Worm (Caenorhabditis elegans): ENCODE measurements around the gene F54F2.9.

Gene F54F2.9

ce11 chrIII:8801352-8801863, 25.6 kb downstream of the F54F2.9 start:
- no peak for TF ChIP-seq mls-2 (tag; optimal IDR thresholded peaks at IDR 0.05)
- TF ChIP-seq zip-8 (tag; optimal IDR thresholded peaks at IDR 0.05) = no peak
- TF ChIP-seq ceh-43 (GFP tag; optimal IDR thresholded peaks at IDR 0.05) = no peak
- TF ChIP-seq blmp-1 (tag; optimal IDR thresholded peaks at IDR 0.05) = peak; percentile 31
- TF ChIP-seq unc-62 (GFP tag; optimal IDR thresholded peaks at IDR 0.05) = no peak

DNA sequence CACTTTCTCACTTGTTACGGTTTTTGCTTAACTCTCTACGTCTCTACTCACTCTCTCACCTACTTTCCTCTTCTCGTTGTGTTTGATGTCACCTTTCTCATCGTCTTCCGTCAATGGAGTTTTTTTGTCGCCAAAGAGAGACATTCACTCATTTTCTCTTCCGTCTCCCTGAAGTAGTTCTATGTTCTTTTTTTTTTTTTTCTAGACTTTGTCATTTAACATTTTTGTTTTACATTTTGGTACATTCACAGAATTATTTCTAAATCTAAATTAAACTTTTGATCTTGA, 26.3 kb downstream of the F54F2.9 start:
- TF ChIP-seq ham-2 (GFP tag; optimal IDR thresholded peaks at IDR 0.05) (no peak), nhr-76 (tag; optimal IDR thresholded peaks at IDR 0.05) (no peak), elt-1 (tag; optimal IDR thresholded peaks at IDR 0.05; ENCODE audit: borderline replicate concordance, insufficient read depth) (no peak), ces-1 (GFP tag; optimal IDR thresholded peaks at IDR 0.05) (no peak), zip-8 (tag; optimal IDR thresholded peaks at IDR 0.05) (no peak), bed-3 (GFP tag; optimal IDR thresholded peaks at IDR 0.05) (no peak), elt-3 (tag; optimal IDR thresholded peaks at IDR 0.05) (no peak), blmp-1 (tag; optimal IDR thresholded peaks at IDR 0.05) (no peak), cnd-1 (tag; optimal IDR thresholded peaks at IDR 0.05) (no peak)

DNA sequence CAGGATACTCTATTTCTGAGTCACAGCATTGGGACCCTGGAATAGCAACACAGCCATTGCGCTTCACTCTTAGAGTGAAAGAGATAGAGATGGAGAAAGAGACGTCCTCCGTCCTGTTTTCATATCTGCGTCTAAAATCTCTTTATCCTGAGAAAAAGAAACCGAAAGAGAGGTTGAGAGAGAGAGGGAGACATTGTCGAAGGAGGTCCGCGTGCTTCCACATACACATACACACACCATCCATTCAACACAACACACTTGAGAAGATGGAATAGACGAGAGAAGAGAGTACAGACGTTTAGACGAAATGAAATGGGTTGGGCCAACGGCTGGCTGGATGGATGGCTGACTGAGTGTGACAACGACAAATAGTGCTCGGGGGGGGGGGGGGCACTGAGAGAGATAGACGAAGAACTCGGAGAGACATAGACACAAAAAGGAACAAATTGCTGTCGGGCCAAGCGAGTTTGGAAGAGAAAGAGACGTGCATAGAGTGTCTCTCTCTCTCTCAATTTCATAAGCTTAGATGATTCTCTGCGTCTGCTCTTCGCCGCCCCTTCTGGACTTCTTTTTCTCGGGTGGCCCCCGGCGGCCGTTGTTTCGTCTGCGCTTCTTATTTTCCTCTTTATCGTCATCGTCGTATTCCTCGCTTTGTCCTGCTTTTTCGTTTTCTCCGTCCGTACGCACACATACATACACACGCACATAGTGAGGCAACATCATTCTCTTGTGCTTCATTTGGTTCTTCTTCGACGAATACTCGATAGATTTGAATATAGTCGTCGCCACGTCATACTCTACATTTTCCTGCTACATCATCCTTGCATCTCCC, 26.8 kb downstream of the F54F2.9 start, which contains the start of gene F54F2.6:
F54F2.6 (minus strand) TSS at position 738 of the 832 bp plus-strand sequence.
- TF ChIP-seq unc-39 (tag; optimal IDR thresholded peaks at IDR 0.05) (no peak), ztf-11 (tag; optimal IDR thresholded peaks at IDR 0.05) (peak; percentile 66), ceh-83 (GFP tag; optimal IDR thresholded peaks at IDR 0.05) (no peak), nhr-28 (tag; optimal IDR thresholded peaks at IDR 0.05) (no peak), zip-8 (tag; optimal IDR thresholded peaks at IDR 0.05) (peak; percentile 11), M03D4.4 (tag; optimal IDR thresholded peaks at IDR 0.05) (peak; percentile 80), lin-13 (tag; optimal IDR thresholded peaks at IDR 0.05) (peak; percentile 53), elt-3 (tag; optimal IDR thresholded peaks at IDR 0.05) (peak; percentile 39), bed-3 (GFP tag; optimal IDR thresholded peaks at IDR 0.05) (no peak), lsy-2 (tag; optimal IDR thresholded peaks at IDR 0.05) (peak; percentile 58), pha-4 (tag; optimal IDR thresholded peaks at IDR 0.05) (peak; percentile 78), ceh-39 (tag; optimal IDR thresholded peaks at IDR 0.05) (no peak), tbx-8 (GFP tag; optimal IDR thresholded peaks at IDR 0.05) (peak; percentile 14), lin-32 (GFP tag; optimal IDR thresholded peaks at IDR 0.05) (no peak), mep-1 (tag; optimal IDR thresholded peaks at IDR 0.05) (no peak), drap-1 (GFP tag; optimal IDR thresholded peaks at IDR 0.05) (peak; percentile 56), mls-2 (tag; optimal IDR thresholded peaks at IDR 0.05) (peak; percentile 92), blmp-1 (tag; optimal IDR thresholded peaks at IDR 0.05) (no peak), elt-1 (tag; optimal IDR thresholded peaks at IDR 0.05; ENCODE audit: borderline replicate concordance, insufficient read depth) (no peak), ham-2 (GFP tag; optimal IDR thresholded peaks at IDR 0.05) (peak; percentile 65), unc-62 (GFP tag; optimal IDR thresholded peaks at IDR 0.05) (peak; percentile 96), flh-1 (GFP tag; optimal IDR thresholded peaks at IDR 0.05) (no peak), nhr-12 (tag; optimal IDR thresholded peaks at IDR 0.05) (peak; percentile 33), hlh-1 (tag; optimal IDR thresholded peaks at IDR 0.05) (peak; percentile 83), snpc-4 (tag; optimal IDR thresholded peaks at IDR 0.05) (no peak), sptf-1 (tag; optimal IDR thresholded peaks at IDR 0.05) (peak; percentile 78), ces-1 (GFP tag; optimal IDR thresholded peaks at IDR 0.05) (peak; percentile 87), nhr-76 (tag; optimal IDR thresholded peaks at IDR 0.05) (no peak), unc-120 (tag; optimal IDR thresholded peaks at IDR 0.05; ENCODE audit: poor library complexity, severe bottlenecking) (peak; percentile 93), sem-2 (GFP tag; optimal IDR thresholded peaks at IDR 0.05) (no peak), nhr-2 (tag; optimal IDR thresholded peaks at IDR 0.05) (peak; percentile 63), mab-5 (tag; optimal IDR thresholded peaks at IDR 0.05) (no peak), ceh-43 (GFP tag; optimal IDR thresholded peaks at IDR 0.05) (no peak), nhr-237 (tag; optimal IDR thresholded peaks at IDR 0.05) (peak; percentile 72), cnd-1 (tag; optimal IDR thresholded peaks at IDR 0.05) (peak; percentile 60)
